Worm (Caenorhabditis elegans): Measurements from ENCODE around the gene ptd-2.

Gene ptd-2

DNA sequence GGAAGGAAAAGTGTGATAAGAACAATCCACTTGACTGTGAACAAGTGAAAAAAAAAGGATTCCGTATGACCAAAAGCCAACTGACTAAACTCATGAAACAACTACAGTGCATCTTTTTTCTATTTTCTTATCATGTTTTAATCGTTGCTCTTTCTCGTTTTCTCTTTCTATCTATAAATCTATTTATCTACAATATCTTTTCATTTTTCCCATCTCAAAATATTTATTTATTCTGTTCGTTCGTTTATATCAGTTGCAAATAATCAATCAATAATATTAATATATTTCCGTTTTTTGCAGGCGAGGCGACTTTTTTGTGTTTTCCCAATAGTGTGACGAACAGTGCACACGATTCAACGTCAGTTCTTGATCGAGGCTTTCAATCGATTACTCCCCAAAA lies 47.3 kb downstream of the ptd-2 start, which contains the start of gene F44A2.5:
Gene F44A2.5, plus strand, starts transcription at position 301 of the 400 bp plus-strand sequence.
- TF ChIP-seq snpc-4 (tag; optimal IDR thresholded peaks at IDR 0.05), result no peak
- no peak for TF ChIP-seq nhr-77 (tag; optimal IDR thresholded peaks at IDR 0.05)
- no peak for TF ChIP-seq dmd-4 (tag; optimal IDR thresholded peaks at IDR 0.05)
- TF ChIP-seq R02D3.7 (tag; optimal IDR thresholded peaks at IDR 0.05), result no peak
- no peak for TF ChIP-seq F13H6.1 (tag; optimal IDR thresholded peaks at IDR 0.05)
- TF ChIP-seq nhr-21 (tag; optimal IDR thresholded peaks at IDR 0.05), result no peak
- no peak for TF ChIP-seq lin-39 (tag; optimal IDR thresholded peaks at IDR 0.05)
- TF ChIP-seq egl-27 (tag; optimal IDR thresholded peaks at IDR 0.05), result no peak
- TF ChIP-seq elt-3 (tag; optimal IDR thresholded peaks at IDR 0.05), result no peak
- TF ChIP-seq ceh-82 (tag; optimal IDR thresholded peaks at IDR 0.05), result no peak
- no peak for TF ChIP-seq ceh-16 (tag; optimal IDR thresholded peaks at IDR 0.05)
- TF ChIP-seq crh-2 (tag; optimal IDR thresholded peaks at IDR 0.05), result no peak

DNA sequence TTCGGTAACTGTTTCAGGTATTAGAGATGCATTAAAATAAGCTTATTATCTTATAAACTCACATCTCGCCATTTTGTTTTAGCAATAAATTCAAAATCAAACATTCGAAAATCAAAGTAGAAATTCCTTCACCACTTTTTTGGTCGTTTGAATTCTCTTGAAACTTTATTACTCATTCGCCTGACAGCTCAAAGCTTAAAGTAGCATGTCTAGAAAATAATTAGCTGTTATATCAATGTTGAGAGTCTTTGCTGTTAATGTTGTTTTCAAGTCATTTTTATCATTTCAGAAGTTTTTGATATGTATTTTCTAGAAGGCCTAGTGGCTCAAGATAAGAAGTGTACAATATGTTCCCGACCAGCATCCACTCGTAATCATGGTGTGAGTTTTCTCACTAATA lies 53.0 kb downstream of the ptd-2 start, which contains the start of gene nhr-39:
Gene nhr-39, plus strand, starts transcription at position 301 of the 400 bp plus-strand sequence.
- TF ChIP-seq alr-1 (tag; optimal IDR thresholded peaks at IDR 0.05) (no peak), ceh-16 (tag; optimal IDR thresholded peaks at IDR 0.05) (no peak), skn-1 (tag; optimal IDR thresholded peaks at IDR 0.05) (no peak), sem-4 (tag; optimal IDR thresholded peaks at IDR 0.05) (no peak), egl-27 (tag; optimal IDR thresholded peaks at IDR 0.05) (no peak), lsy-2 (tag; optimal IDR thresholded peaks at IDR 0.05) (no peak), ZK546.5 (tag; optimal IDR thresholded peaks at IDR 0.05) (no peak), sma-3 (GFP tag; optimal IDR thresholded peaks at IDR 0.05) (no peak), unc-39 (tag; optimal IDR thresholded peaks at IDR 0.05) (no peak), elt-1 (tag; optimal IDR thresholded peaks at IDR 0.05) (no peak), elt-3 (tag; optimal IDR thresholded peaks at IDR 0.05) (no peak), mab-5 (tag; optimal IDR thresholded peaks at IDR 0.05) (no peak), ceh-82 (tag; optimal IDR thresholded peaks at IDR 0.05) (no peak), F13H6.1 (tag; optimal IDR thresholded peaks at IDR 0.05) (no peak), nhr-6 (tag; optimal IDR thresholded peaks at IDR 0.05) (no peak), nhr-77 (tag; optimal IDR thresholded peaks at IDR 0.05) (no peak), ztf-4 (tag; optimal IDR thresholded peaks at IDR 0.05) (no peak), nhr-25 (tag; optimal IDR thresholded peaks at IDR 0.05) (no peak), snpc-4 (tag; optimal IDR thresholded peaks at IDR 0.05) (no peak), blmp-1 (tag; optimal IDR thresholded peaks at IDR 0.05; ENCODE audit: insufficient read depth) (no peak)

All from whole organism, L2 larva.